Worm (Caenorhabditis elegans) whole organism, young adult: ENCODE measurements around the gene H40L08.8.

ENCODE experiments used
- F57C9.4 ChIP-seq: sonication (generic microtip); optimal IDR thresholded peaks from 2 replicates; lab custom pipeline; 2017; ENCODE audit warnings: mild to moderate bottlenecking, missing genetic modification characterization, missing compliant biosample characterization
- Y67H2A.10 ChIP-seq: fragments of 200-800 bp; sonication (Bioruptor generic); conservative IDR thresholded peaks from 2 replicates; pipeline ENCODE4 v1.3.6; 2022; ENCODE audit warnings: missing genetic modification reagents, missing genetic modification characterization, missing compliant biosample characterization
- attf-5 ChIP-seq: fragments of 200-800 bp; sonication (Bioruptor generic); optimal IDR thresholded peaks from 2 replicates; lab custom pipeline; 2018; ENCODE audit warnings: mild to moderate bottlenecking, missing genetic modification characterization, missing compliant biosample characterization
- attf-6 ChIP-seq: fragments of 200-800 bp; sonication (Bioruptor generic); IDR thresholded peaks from 2 replicates; pipeline ENCODE4 v1.3.6; 2022; ENCODE audit warnings: missing genetic modification reagents, missing genetic modification characterization, missing compliant biosample characterization
- egrh-3 ChIP-seq: fragments of 200-800 bp; sonication (Bioruptor generic); IDR thresholded peaks from 2 replicates; pipeline ENCODE4 v1.3.6; 2022; ENCODE audit warnings: missing genetic modification reagents, missing genetic modification characterization, missing compliant biosample characterization
- fkh-3 ChIP-seq: sonication (generic microtip); optimal IDR thresholded peaks from 2 replicates; lab custom pipeline; 2016; ENCODE audit warnings: mild to moderate bottlenecking, missing genetic modification characterization, missing compliant biosample characterization
- him-1 ChIP-seq: sonication (generic microtip); optimal IDR thresholded peaks from 2 replicates; lab custom pipeline; 2016; ENCODE audit warnings: missing genotype, missing genetic modification reagents, missing genetic modification characterization, missing compliant biosample characterization
- snpc-4 ChIP-seq, 5 experiments: fragments of 150-350 bp in 1 of 5; sonication (generic microtip) in 4 of 5; optimal IDR thresholded peaks; 2 replicates each; lab custom pipeline; 2014 to 2018; ENCODE audit warnings: missing genetic modification characterization in 5 of 5, missing biosample characterization in 3 of 5, antibody characterized with exemption in 2 of 5, mild to moderate bottlenecking in 2 of 5, missing compliant biosample characterization in 2 of 5, missing genotype in 2 of 5, moderate library complexity in 2 of 5, missing genetic modification reagents in 1 of 5
- ztf-18 ChIP-seq: sonication (generic microtip); optimal IDR thresholded peaks from 2 replicates; lab custom pipeline; 2016; ENCODE audit warnings: missing genotype, mild to moderate bottlenecking, missing genetic modification characterization, missing compliant biosample characterization

DNA sequence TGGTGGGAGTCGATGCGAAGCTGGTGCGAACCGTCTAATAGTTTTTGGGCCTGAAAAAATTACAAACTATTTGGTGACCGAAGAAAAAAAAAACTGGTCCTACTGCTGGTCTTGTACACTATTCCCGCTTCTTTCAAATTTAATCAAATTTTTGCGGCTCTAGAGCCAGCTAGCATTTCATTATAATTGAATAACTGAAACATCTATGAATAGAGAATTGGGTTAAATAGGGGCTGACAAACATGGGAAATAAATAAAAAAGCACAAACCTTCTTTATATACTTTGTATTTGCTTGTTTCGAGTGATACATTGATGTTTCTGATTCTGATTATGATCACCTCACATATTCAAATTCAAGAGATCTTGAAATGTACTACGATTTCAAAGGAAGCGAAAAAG, 47.7 kb upstream of the H40L08.8 start:
- TF ChIP-seq snpc-4 (GFP tag; optimal IDR thresholded peaks at IDR 0.05; lab: Kevin White, UChicago) (no peak), snpc-4 (tag; optimal IDR thresholded peaks at IDR 0.05; lab: Kevin White, UChicago) (no peak), Y67H2A.10 (GFP tag; lab: Robert Waterston, UW) (no peak), ztf-18 (tag; lab: Kevin White, UChicago) (no peak), fkh-3 (tag; lab: Kevin White, UChicago) (no peak), him-1 (tag; lab: Kevin White, UChicago) (no peak), F57C9.4 (tag; lab: Kevin White, UChicago) (no peak), attf-5 (GFP tag; lab: Kevin White, UChicago) (no peak), egrh-3 (no peak), attf-6 (GFP tag; lab: Robert Waterston, UW) (no peak)
